Fruit fly (Drosophila melanogaster) whole organism, pupa: Measurements from ENCODE around the gene CG43679.
A peak's percentile ranks its signal among the peaks of the same experiment; 100 is the strongest.

Experiments used
- CG10348 ChIP-seq: fragments of 200-800 bp; sonication (Bioruptor generic); IDR thresholded peaks from 2 replicates; pipeline ENCODE4 v1.3.6; 2022; ENCODE audit warnings: missing biosample characterization, missing genetic modification characterization
- CG12605 ChIP-seq: fragments of 200-800 bp; sonication (Bioruptor generic); IDR thresholded peaks from 2 replicates; pipeline ENCODE4 v1.3.6; 2022; ENCODE audit warnings: missing biosample characterization, missing genetic modification characterization
- CG13204 ChIP-seq: fragments of 200-800 bp; sonication (Bioruptor generic); optimal IDR thresholded peaks from 2 replicates; lab custom pipeline; 2018; ENCODE audit warnings: missing biosample characterization, mild to moderate bottlenecking, missing genetic modification characterization, moderate library complexity
- CG14655 ChIP-seq: fragments of 200-800 bp; sonication (Bioruptor generic); optimal IDR thresholded peaks from 3 replicates; lab custom pipeline; 2017; ENCODE audit warnings: mild to moderate bottlenecking, missing biosample characterization, missing genetic modification reagents, missing genetic modification characterization
- CG15710 ChIP-seq: fragments of 200-800 bp; sonication (Bioruptor generic); optimal IDR thresholded peaks from 2 replicates; lab custom pipeline; 2018; ENCODE audit warnings: missing biosample characterization, mild to moderate bottlenecking, missing genetic modification characterization, moderate library complexity
- CG17806 ChIP-seq: fragments of 200-800 bp; sonication (Bioruptor generic); optimal IDR thresholded peaks from 2 replicates; lab custom pipeline; 2018; ENCODE audit warnings: missing biosample characterization, mild to moderate bottlenecking, missing genetic modification characterization, moderate library complexity
- CG32121 ChIP-seq: fragments of 200-800 bp; sonication (Bioruptor generic); IDR thresholded peaks from 2 replicates; pipeline ENCODE4 v1.3.6; 2022; ENCODE audit warnings: missing biosample characterization, missing genetic modification characterization
- CG34367 ChIP-seq: fragments of 200-800 bp; sonication (Bioruptor generic); optimal IDR thresholded peaks from 2 replicates; lab custom pipeline; 2018; ENCODE audit warnings: missing biosample characterization, mild to moderate bottlenecking, missing genetic modification characterization
- CG4496 ChIP-seq: fragments of 200-800 bp; sonication (Bioruptor generic); IDR thresholded peaks from 3 replicates; pipeline ENCODE4 v1.3.6; 2022; ENCODE audit warnings: missing biosample characterization, missing genetic modification characterization
- CG8159 ChIP-seq: fragments of 200-800 bp; sonication (Bioruptor generic); optimal IDR thresholded peaks from 3 replicates; lab custom pipeline; 2018; ENCODE audit warnings: missing biosample characterization, mild to moderate bottlenecking, missing genetic modification characterization, moderate library complexity
- CG8301 ChIP-seq: fragments of 200-800 bp; sonication (Bioruptor generic); optimal IDR thresholded peaks from 2 replicates; lab custom pipeline; 2018; ENCODE audit warnings: missing biosample characterization, mild to moderate bottlenecking, missing genetic modification characterization
- CG9948 ChIP-seq: fragments of 200-800 bp; sonication (Bioruptor generic); optimal IDR thresholded peaks from 2 replicates; lab custom pipeline; 2018; ENCODE audit warnings: missing biosample characterization, mild to moderate bottlenecking, missing genetic modification characterization, moderate library complexity
- D1 ChIP-seq: fragments of 200-800 bp; sonication (Bioruptor generic); optimal IDR thresholded peaks from 2 replicates; lab custom pipeline; 2018; ENCODE audit warnings: missing biosample characterization, mild to moderate bottlenecking, missing genetic modification characterization, moderate library complexity
- EcR ChIP-seq: fragments of 200-800 bp; sonication (Bioruptor generic); optimal IDR thresholded peaks from 3 replicates; lab custom pipeline; 2019; ENCODE audit warnings: missing biosample characterization, missing genetic modification characterization, mild to moderate bottlenecking, moderate library complexity, missing genetic modification reagents
- Ets98B ChIP-seq: fragments of 200-800 bp; sonication (Bioruptor generic); IDR thresholded peaks from 2 replicates; pipeline ENCODE4 v1.3.6; 2022; ENCODE audit warnings: missing biosample characterization, missing genetic modification characterization
- Pif1A ChIP-seq: fragments of 200-800 bp; sonication (Bioruptor generic); optimal IDR thresholded peaks from 3 replicates; lab custom pipeline; 2016; ENCODE audit warnings: missing biosample characterization, missing genetic modification characterization
- Pif1B ChIP-seq: fragments of 200-800 bp; sonication (Bioruptor generic); optimal IDR thresholded peaks from 3 replicates; lab custom pipeline; 2016; ENCODE audit warnings: missing biosample characterization, missing genetic modification characterization
- Snoo ChIP-seq: fragments of 200-800 bp; sonication (Bioruptor generic); optimal IDR thresholded peaks from 3 replicates; lab custom pipeline; 2017; ENCODE audit warnings: missing biosample characterization, mild to moderate bottlenecking, missing genetic modification characterization, inconsistent platforms
- fd96Ca ChIP-seq: fragments of 200-800 bp; sonication (Bioruptor generic); IDR thresholded peaks from 3 replicates; pipeline ENCODE4 v1.3.6; 2022; ENCODE audit warnings: missing biosample characterization, missing genetic modification characterization
- gl ChIP-seq: fragments of 200-800 bp; sonication (Bioruptor generic); optimal IDR thresholded peaks from 2 replicates; lab custom pipeline; 2018; ENCODE audit warnings: missing biosample characterization, mild to moderate bottlenecking, missing genetic modification characterization
- rn ChIP-seq: fragments of 200-800 bp; sonication (Bioruptor generic); IDR thresholded peaks from 2 replicates; pipeline ENCODE4 v1.3.6; 2022; ENCODE audit warnings: missing biosample characterization, missing genetic modification characterization

The CG43679 gene

DNA sequence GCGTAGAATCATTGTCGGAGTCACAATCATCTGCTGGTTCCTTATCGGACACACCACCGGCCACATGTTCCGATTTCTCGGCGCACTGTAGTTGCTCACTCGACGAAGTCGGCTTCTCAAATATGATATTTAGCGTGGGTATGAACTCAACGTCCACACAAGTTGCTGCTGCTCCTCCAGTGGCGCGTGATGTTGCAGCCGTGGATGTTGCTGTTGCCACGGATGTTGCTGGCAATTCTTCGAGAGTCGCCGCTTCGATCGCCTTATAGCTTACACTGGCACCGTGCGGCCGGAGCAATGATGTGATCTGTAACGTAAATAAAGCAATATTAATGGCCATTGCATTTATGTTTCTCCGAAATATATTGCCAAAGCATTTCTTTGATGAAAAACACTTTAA, 33.1 kb upstream of the CG43679 start:
- TF ChIP-seq CG13204 (GFP tag; lab: Kevin White, UChicago) = no peak
- TF ChIP-seq Ets98B (GFP tag; lab: Robert Waterston, UW) = no peak
- no peak for TF ChIP-seq CG4496 (GFP tag; lab: Robert Waterston, UW)
- TF ChIP-seq rn = no peak
- no peak for TF ChIP-seq CG14655 (GFP tag; lab: Kevin White, UChicago)

DNA sequence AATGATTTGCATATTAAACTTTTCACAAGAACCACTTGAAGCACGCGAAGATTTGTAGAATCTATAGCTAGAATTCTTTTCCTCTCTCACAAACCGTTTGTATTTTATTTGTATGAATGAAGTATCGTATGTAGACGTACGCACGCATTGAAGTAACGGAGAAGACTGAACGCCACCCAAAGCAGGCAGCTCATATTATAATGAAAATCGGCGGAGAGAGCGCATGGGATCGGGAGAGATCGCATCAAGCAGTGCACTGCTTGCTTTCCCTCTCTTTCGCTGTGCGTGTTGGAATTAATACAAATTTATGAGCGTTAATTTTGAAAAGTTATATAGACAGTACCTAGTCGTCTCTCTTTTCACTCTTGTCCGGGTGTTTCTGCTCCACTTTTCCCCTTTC, 28.1 kb upstream of the CG43679 start:
- peak; percentile 35 for TF ChIP-seq CG12605 (GFP tag; lab: Robert Waterston, UW)
- no peak for TF ChIP-seq Pif1A (GFP tag; lab: Kevin White, UChicago)
- no peak for TF ChIP-seq fd96Ca (GFP tag; lab: Robert Waterston, UW)
- no peak for TF ChIP-seq gl (tag; lab: Kevin White, UChicago)
- no peak for TF ChIP-seq CG8159
- TF ChIP-seq CG8301 (tag; lab: Kevin White, UChicago) = no peak
- no peak for TF ChIP-seq CG9948
- TF ChIP-seq Pif1B = no peak
- no peak for TF ChIP-seq Snoo
- TF ChIP-seq CG13204 (GFP tag; lab: Kevin White, UChicago) = no peak
- TF ChIP-seq CG17806 = no peak
- no peak for TF ChIP-seq rn
- no peak for TF ChIP-seq CG34367
- TF ChIP-seq CG10348 (GFP tag; lab: Robert Waterston, UW) = no peak
- no peak for TF ChIP-seq EcR (GFP tag; lab: Kevin White, UChicago)
- TF ChIP-seq CG32121 (GFP tag; lab: Robert Waterston, UW) = peak; percentile 9; the same call in 1 of the 2 replicates
- no peak for TF ChIP-seq CG15710
- TF ChIP-seq Ets98B (GFP tag; lab: Robert Waterston, UW) = peak; percentile 27; the same call in 1 of the 2 replicates
- TF ChIP-seq CG14655 (GFP tag; lab: Kevin White, UChicago) = no peak
- TF ChIP-seq CG4496 (GFP tag; lab: Robert Waterston, UW) = no peak
- no peak for TF ChIP-seq D1 (tag; lab: Kevin White, UChicago)

DNA sequence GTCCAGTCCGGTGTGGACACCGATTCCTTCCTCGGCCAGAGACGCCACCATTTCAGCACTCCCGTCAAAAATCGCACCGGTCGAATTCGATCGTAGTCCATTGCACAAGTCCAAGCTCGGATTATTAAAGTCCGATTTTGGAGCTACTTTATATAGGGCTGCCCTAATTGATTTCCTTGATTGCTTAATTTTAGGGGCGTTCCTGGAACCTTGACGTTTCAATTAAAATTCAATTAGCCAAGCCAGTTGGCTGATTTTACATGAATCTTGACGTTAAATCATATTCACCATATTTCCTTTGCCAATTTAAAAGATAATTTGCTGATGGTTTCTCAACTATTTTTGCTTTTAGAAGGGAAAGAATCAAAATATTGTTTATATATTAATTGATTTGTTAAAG, 27.1 kb upstream of the CG43679 start, which contains the start of gene Or71a:
Gene Or71a, minus strand, starts transcription at position 101 of the 400 bp plus-strand sequence.
- TF ChIP-seq CG34367 (no peak), CG8159 (no peak), CG8301 (tag; lab: Kevin White, UChicago) (no peak), CG32121 (GFP tag; lab: Robert Waterston, UW) (no peak), Ets98B (GFP tag; lab: Robert Waterston, UW) (no peak), Pif1B (no peak), CG10348 (GFP tag; lab: Robert Waterston, UW) (no peak), D1 (tag; lab: Kevin White, UChicago) (no peak), CG15710 (no peak), Snoo (no peak), Pif1A (GFP tag; lab: Kevin White, UChicago) (no peak), CG13204 (GFP tag; lab: Kevin White, UChicago) (no peak), CG17806 (no peak)

DNA sequence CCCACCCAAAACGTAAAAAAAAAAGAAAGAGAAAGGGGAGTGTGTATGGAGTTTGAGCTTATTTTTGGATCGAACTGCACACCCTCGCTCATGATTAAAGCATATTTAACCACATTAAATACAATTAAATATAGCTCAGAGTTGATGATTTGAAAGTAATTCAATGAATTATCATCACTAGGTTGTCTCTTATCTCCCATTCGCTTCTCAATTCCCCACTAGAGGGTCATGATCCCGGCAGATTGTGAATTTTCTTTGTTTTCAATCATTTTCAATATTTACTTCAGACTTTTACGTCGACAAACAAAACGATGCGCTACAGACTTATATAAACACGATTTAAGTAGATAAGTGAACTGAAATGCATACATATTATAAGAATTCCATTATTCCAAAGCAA, 25.2 kb upstream of the CG43679 start:
- TF ChIP-seq fd96Ca (GFP tag; lab: Robert Waterston, UW) (no peak), EcR (GFP tag; lab: Kevin White, UChicago) (peak; percentile 30)

DNA sequence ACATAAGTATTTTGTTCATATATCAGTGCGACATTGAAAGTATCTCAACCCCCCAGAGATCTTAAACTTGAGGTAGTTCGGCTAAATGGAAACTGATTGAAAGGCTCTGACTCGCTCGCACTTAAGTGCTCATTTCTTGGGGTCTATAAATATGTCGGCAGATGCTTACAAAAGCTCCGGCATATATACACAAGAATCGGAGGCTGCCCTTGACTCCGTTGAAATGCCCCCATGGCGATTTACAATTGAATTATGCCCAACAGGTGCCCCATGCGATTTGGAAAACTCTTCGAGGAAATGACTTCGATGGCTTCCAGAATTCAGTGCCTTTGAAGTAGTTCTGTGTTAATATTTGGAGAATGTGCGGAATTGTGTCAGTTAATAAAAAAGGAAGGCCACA, 22.5 kb upstream of the CG43679 start:
- TF ChIP-seq CG12605 (GFP tag; lab: Robert Waterston, UW) = no peak
- TF ChIP-seq CG10348 (GFP tag; lab: Robert Waterston, UW) = no peak
- no peak for TF ChIP-seq CG8159
- TF ChIP-seq CG14655 (GFP tag; lab: Kevin White, UChicago) = no peak
- TF ChIP-seq Pif1A (GFP tag; lab: Kevin White, UChicago) = no peak
- no peak for TF ChIP-seq rn
- TF ChIP-seq gl (tag; lab: Kevin White, UChicago) = no peak
- no peak for TF ChIP-seq CG4496 (GFP tag; lab: Robert Waterston, UW)
- no peak for TF ChIP-seq CG8301 (tag; lab: Kevin White, UChicago)
- TF ChIP-seq CG32121 (GFP tag; lab: Robert Waterston, UW) = no peak
- no peak for TF ChIP-seq D1 (tag; lab: Kevin White, UChicago)

DNA sequence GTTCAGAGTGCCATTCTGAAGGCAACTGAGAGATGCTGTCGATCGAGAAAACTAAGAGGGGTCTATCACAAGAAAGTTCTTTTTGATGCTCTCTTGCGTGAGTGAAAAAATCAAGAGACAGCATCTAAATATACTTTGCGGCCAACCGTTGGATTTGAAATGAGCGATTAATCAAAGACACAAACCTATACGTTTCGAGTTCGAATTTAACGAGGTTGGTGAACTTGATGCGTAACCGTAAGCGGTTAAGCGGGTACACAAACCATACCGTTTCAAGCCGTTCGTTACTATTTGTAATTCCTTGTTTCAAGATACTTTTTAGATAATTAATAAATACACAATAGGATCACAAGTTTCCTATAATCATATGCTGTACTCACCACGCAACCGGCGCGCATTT, 20.9 kb upstream of the CG43679 start:
- TF ChIP-seq CG8159 (no peak), Snoo (no peak), CG32121 (GFP tag; lab: Robert Waterston, UW) (no peak), CG34367 (no peak), Pif1A (GFP tag; lab: Kevin White, UChicago) (no peak), D1 (tag; lab: Kevin White, UChicago) (no peak), CG13204 (GFP tag; lab: Kevin White, UChicago) (no peak), gl (tag; lab: Kevin White, UChicago) (no peak)
- TF ChIP-seq, all 21 proteins: peak for 0

DNA sequence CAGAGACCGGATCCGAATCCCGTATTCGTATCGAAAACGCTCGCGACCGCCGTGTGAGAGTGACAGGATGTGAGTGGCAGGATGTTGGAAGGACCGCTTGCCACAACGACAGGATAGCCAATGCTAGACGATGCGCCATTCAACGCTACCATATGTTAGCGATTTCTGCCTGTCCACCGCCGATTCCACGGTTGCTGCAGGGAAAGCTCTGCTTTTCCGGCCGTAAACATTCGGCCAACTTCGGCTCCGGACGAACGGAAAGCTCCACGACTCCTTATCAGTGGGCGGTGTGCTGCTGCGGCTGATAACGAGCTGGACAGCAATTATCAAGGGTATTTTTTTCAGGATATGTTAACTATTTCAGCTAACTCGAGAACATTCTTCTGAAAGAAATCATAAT, 13.7 kb upstream of the CG43679 start, which contains the start of gene Sytbeta:
Gene Sytbeta, minus strand, starts transcription at position 101 of the 400 bp plus-strand sequence.
- no peak for TF ChIP-seq rn
- TF ChIP-seq gl (tag; lab: Kevin White, UChicago) = no peak
- no peak for TF ChIP-seq CG12605 (GFP tag; lab: Robert Waterston, UW)
- TF ChIP-seq EcR (GFP tag; lab: Kevin White, UChicago) = no peak
